Worm (Caenorhabditis elegans): ENCODE measurements around the gene C46E10.8.

ce11 chrII:3739647-3740046 is 11.8 kb upstream of the C46E10.8 start, which contains the start of gene F12E12.2:
- TF ChIP-seq nhr-237 (tag; optimal IDR thresholded peaks at IDR 0.05) = no peak
- no peak for TF ChIP-seq F37D6.2 (tag; optimal IDR thresholded peaks at IDR 0.05)

Measured in whole organism, L4 larva.